4 fruit fly cellular contexts compared by ENCODE assay signal in the genomic region with DNA sequence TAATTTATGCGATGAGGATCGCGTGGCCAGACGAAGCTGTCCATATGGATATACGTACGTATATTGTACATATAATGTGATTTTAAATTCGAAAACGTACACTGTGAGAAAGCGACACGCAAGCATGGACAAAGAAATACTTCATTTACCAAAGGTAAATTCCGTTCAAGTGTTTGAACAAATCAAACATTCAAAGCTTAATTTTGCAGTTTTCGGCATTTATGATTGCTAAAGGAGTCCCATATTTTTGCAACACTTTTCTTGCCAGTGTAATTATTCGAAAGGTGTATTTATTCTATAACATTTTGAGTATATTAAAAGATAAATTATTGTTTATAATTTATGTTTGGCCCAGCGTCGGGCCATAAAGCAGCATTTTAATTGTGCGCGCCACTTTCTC.
TF ChIP-seq lines count a peak whose summit lies in the region.

No protein-coding gene starts in this region.

- no peak for TF ChIP-seq CTCF in whole organism, embryonic (GFP tag; optimal IDR thresholded peaks at IDR 0.05; lab: Kevin White, UChicago)

TF ChIP-seq in whole organism, embryonic, 481 proteins besides CTCF, POLR2A, EP300 and RAD21 (continues in another document):
- TF ChIP-seq ase (GFP tag; IDR thresholded peaks at IDR 0.05; lab: Robert Waterston, UW) = no peak
- TF ChIP-seq Hr39 (optimal IDR thresholded peaks at IDR 0.05; lab: Kevin White, UChicago) = no peak
- no peak for TF ChIP-seq Hr78 (GFP tag; optimal IDR thresholded peaks at IDR 0.05; lab: Kevin White, UChicago)
- no peak for TF ChIP-seq Deaf1 (tag; optimal IDR thresholded peaks at IDR 0.05; lab: Kevin White, UChicago)
- no peak for TF ChIP-seq hb (GFP tag; IDR thresholded peaks at IDR 0.05; lab: Robert Waterston, UW; ENCODE audit: partially characterized antibody)
- TF ChIP-seq Hsf (GFP tag; optimal IDR thresholded peaks at IDR 0.05; lab: Kevin White, UChicago) = peak; percentile 46
- no peak for TF ChIP-seq CG15073 (GFP tag; optimal IDR thresholded peaks at IDR 0.05; lab: Kevin White, UChicago)
- no peak for TF ChIP-seq cad (GFP tag; optimal IDR thresholded peaks at IDR 0.05; lab: Kevin White, UChicago)
- TF ChIP-seq CG17568 (GFP tag; optimal IDR thresholded peaks at IDR 0.05; lab: Kevin White, UChicago) = no peak
- no peak for TF ChIP-seq Fer2 (tag; optimal IDR thresholded peaks at IDR 0.05; lab: Kevin White, UChicago)
- TF ChIP-seq CG11247 (GFP tag; IDR thresholded peaks at IDR 0.05; lab: Robert Waterston, UW) = no peak
- no peak for TF ChIP-seq p53 (GFP tag; optimal IDR thresholded peaks at IDR 0.05; lab: Kevin White, UChicago)
- TF ChIP-seq CkIIα-i1 (GFP tag; IDR thresholded peaks at IDR 0.05; lab: Robert Waterston, UW) = no peak
- TF ChIP-seq stc (GFP tag; IDR thresholded peaks at IDR 0.05; lab: Robert Waterston, UW) = peak; percentile 33; the same call in 1 of the 2 replicates
- TF ChIP-seq ap (GFP tag; IDR thresholded peaks at IDR 0.05; lab: Robert Waterston, UW) = no peak
- TF ChIP-seq sob (GFP tag; IDR thresholded peaks at IDR 0.05; lab: Robert Waterston, UW) = 0 out of 2 replicates have a peak, but pooled peaks have one; percentile 31
- no peak for TF ChIP-seq aop (GFP tag; IDR thresholded peaks at IDR 0.05; lab: Robert Waterston, UW)
- TF ChIP-seq CG8089 (GFP tag; optimal IDR thresholded peaks at IDR 0.05; lab: Kevin White, UChicago) = no peak
- TF ChIP-seq CG9609 (GFP tag; optimal IDR thresholded peaks at IDR 0.05; lab: Kevin White, UChicago) = no peak
- peak; percentile 37; the same call in 1 of the 2 replicates for TF ChIP-seq CG7372 (GFP tag; IDR thresholded peaks at IDR 0.05; lab: Robert Waterston, UW)
- no peak for TF ChIP-seq CG6272 (GFP tag; IDR thresholded peaks at IDR 0.05; lab: Robert Waterston, UW)
- TF ChIP-seq E2f1 (GFP tag; IDR thresholded peaks at IDR 0.05; lab: Robert Waterston, UW) = no peak

TF ChIP-seq in whole organism, prepupa, 60 proteins besides CTCF, POLR2A, EP300 and RAD21 (continues in another document):
- TF ChIP-seq esn (GFP tag; optimal IDR thresholded peaks at IDR 0.05; lab: Kevin White, UChicago) (peak; percentile 45), topi (GFP tag; optimal IDR thresholded peaks at IDR 0.05; lab: Kevin White, UChicago) (peak; percentile 49), Lpt (GFP tag; optimal IDR thresholded peaks at IDR 0.05; lab: Kevin White, UChicago) (peak; percentile 14), CG6854 (GFP tag; optimal IDR thresholded peaks at IDR 0.05; lab: Kevin White, UChicago) (no peak), CG31627 (GFP tag; optimal IDR thresholded peaks at IDR 0.05; lab: Kevin White, UChicago) (peak; percentile 58), CG3919 (GFP tag; optimal IDR thresholded peaks at IDR 0.05; lab: Kevin White, UChicago) (peak; percentile 13), Ets21C (GFP tag; optimal IDR thresholded peaks at IDR 0.05; lab: Kevin White, UChicago) (peak; percentile 48), lz (GFP tag; optimal IDR thresholded peaks at IDR 0.05; lab: Kevin White, UChicago) (peak; percentile 47), achi (GFP tag; optimal IDR thresholded peaks at IDR 0.05; lab: Kevin White, UChicago) (peak; percentile 24), Met (GFP tag; optimal IDR thresholded peaks at IDR 0.05; lab: Kevin White, UChicago) (peak; percentile 33), OdsH (GFP tag; optimal IDR thresholded peaks at IDR 0.05; lab: Kevin White, UChicago) (peak; percentile 35), cyc (GFP tag; optimal IDR thresholded peaks at IDR 0.05; lab: Kevin White, UChicago) (peak; percentile 44), Ets96B (tag; optimal IDR thresholded peaks at IDR 0.05; lab: Kevin White, UChicago) (no peak), acj6 (GFP tag; optimal IDR thresholded peaks at IDR 0.05; lab: Kevin White, UChicago) (peak; percentile 41), Smox (GFP tag; optimal IDR thresholded peaks at IDR 0.05; lab: Kevin White, UChicago) (peak; percentile 38), CG6792 (GFP tag; optimal IDR thresholded peaks at IDR 0.05; lab: Kevin White, UChicago) (peak; percentile 4), svp (GFP tag; lab: Kevin White, UChicago) (peak; percentile 73), net (GFP tag; optimal IDR thresholded peaks at IDR 0.05; lab: Kevin White, UChicago) (no peak), CG34406 (GFP tag; optimal IDR thresholded peaks at IDR 0.05; lab: Kevin White, UChicago) (peak; percentile 33), vri (GFP tag; optimal IDR thresholded peaks at IDR 0.05; lab: Kevin White, UChicago) (peak; percentile 32), Sox14 (GFP tag; optimal IDR thresholded peaks at IDR 0.05; lab: Kevin White, UChicago) (peak; percentile 26), eg (GFP tag; IDR thresholded peaks at IDR 0.05; lab: Robert Waterston, UW) (peak; percentile 46; the same call in 1 of the 3 replicates)

TF ChIP-seq in whole organism, pupa, 21 proteins besides CTCF, POLR2A, EP300 and RAD21:
- TF ChIP-seq Snoo (tag; optimal IDR thresholded peaks at IDR 0.05; lab: Kevin White, UChicago) (peak; percentile 13), fd96Ca (GFP tag; IDR thresholded peaks at IDR 0.05; lab: Robert Waterston, UW) (0 out of 3 replicates have a peak, but pooled peaks have one; percentile 28), D1 (tag; optimal IDR thresholded peaks at IDR 0.05; lab: Kevin White, UChicago) (no peak)

TF ChIP-seq in whole organism, wandering third instar larva, 38 proteins besides CTCF, POLR2A, EP300 and RAD21:
- TF ChIP-seq ey (GFP tag; optimal IDR thresholded peaks at IDR 0.05; lab: Kevin White, UChicago) = peak; percentile 51
- peak; percentile 72 for TF ChIP-seq HLH106 (tag; optimal IDR thresholded peaks at IDR 0.05; lab: Kevin White, UChicago)
- TF ChIP-seq Hr78 (GFP tag; optimal IDR thresholded peaks at IDR 0.05; lab: Kevin White, UChicago) = no peak
- TF ChIP-seq Sp1 (GFP tag; optimal IDR thresholded peaks at IDR 0.05; lab: Kevin White, UChicago) = peak; percentile 29
- TF ChIP-seq Myc (optimal IDR thresholded peaks at IDR 0.05; lab: Kevin White, UChicago) = no peak
- no peak for TF ChIP-seq dl (GFP tag; optimal IDR thresholded peaks at IDR 0.05; lab: Kevin White, UChicago; ENCODE audit: insufficient read depth in 1 of 2, partially characterized antibody in 2 of 2)
- TF ChIP-seq OdsH (GFP tag; optimal IDR thresholded peaks at IDR 0.05; lab: Kevin White, UChicago) = peak; percentile 59
- TF ChIP-seq sv (GFP tag; optimal IDR thresholded peaks at IDR 0.05; lab: Kevin White, UChicago) = peak; percentile 18
- peak; percentile 16 for TF ChIP-seq Hnf4 (GFP tag; optimal IDR thresholded peaks at IDR 0.05; lab: Kevin White, UChicago)
- TF ChIP-seq lola (GFP tag; optimal IDR thresholded peaks at IDR 0.05; lab: Kevin White, UChicago) = no peak
- TF ChIP-seq foxo (GFP tag; optimal IDR thresholded peaks at IDR 0.05; lab: Kevin White, UChicago) = peak in 1 of 2 experiments; percentile 63
- peak; percentile 61 for TF ChIP-seq rgr (GFP tag; optimal IDR thresholded peaks at IDR 0.05; lab: Kevin White, UChicago)
- TF ChIP-seq dmrt93B (GFP tag; optimal IDR thresholded peaks at IDR 0.05; lab: Kevin White, UChicago) = peak; percentile 38
- no peak for TF ChIP-seq brk (GFP tag; optimal IDR thresholded peaks at IDR 0.05; lab: Kevin White, UChicago)
- peak; percentile 62 for TF ChIP-seq h (GFP tag; optimal IDR thresholded peaks at IDR 0.05; lab: Kevin White, UChicago)
- peak; percentile 28 for TF ChIP-seq fru (GFP tag; optimal IDR thresholded peaks at IDR 0.05; lab: Kevin White, UChicago)
- TF ChIP-seq CG32264 (GFP tag; optimal IDR thresholded peaks at IDR 0.05; lab: Kevin White, UChicago) = peak; percentile 24

Comparison
In these comparisons a context has a peak if more than half of its experiments do, and no peak if none do; other contexts are left out.
1. Of the 7 proteins assayed by ChIP-seq in both whole organism, embryonic and whole organism, prepupa: peak only in whole organism, embryonic: Blimp-1, CG16779, Gug and Sox102F; only in whole organism, prepupa: Hr39 and Lpt; in both: none; in neither: 1.